Worm (Caenorhabditis elegans): ENCODE data around the gene snf-3.

ce11 chrII:1141720-1142574 is 50.1 kb downstream of the snf-3 start:
- TF ChIP-seq nhr-77 (tag; optimal IDR thresholded peaks at IDR 0.05) (no peak), pha-4 (tag; optimal IDR thresholded peaks at IDR 0.05) (no peak), ama-1 (optimal IDR thresholded peaks at IDR 0.05) (no peak), pqm-1 (tag; optimal IDR thresholded peaks at IDR 0.05) (no peak)
